Fruit fly (Drosophila melanogaster): ENCODE results near the gene msk.

The msk gene

DNA sequence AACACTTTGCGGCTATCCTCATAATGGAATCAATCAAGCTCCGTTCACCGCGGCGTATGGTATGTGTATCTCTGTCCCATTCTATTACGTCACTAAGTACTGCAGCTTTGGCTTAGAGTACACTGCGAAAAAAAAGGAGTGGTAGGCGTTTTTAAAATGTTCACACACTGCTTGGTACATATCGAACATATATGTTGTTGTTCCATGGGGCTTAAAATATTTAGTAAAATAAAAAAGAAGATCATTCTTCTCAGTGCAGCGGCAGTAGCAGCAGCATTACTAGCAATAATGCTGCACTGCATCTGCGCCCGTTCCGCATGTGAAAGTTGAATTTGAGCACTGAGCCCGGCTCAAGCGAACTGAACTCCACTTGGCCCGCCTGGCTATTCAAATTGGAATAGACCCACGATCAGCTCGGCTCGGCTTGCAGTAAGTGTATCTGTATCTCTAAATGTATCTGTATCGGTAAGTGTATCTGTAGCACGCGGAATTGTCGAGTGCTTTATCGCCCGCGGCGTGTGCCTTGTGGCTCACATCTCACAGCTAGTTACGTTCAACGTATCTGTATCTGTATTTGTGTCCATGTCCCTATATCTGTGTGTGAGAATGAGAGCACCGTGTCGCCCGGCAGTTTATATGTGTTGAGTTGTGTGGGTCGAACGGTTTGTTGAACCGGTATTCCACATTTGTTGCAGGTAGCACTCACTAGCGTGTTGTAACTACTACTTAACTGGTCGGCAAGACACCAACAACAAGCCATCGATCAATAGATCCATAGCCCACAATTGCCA is 37.4 kb downstream of the msk start:
- peak; percentile 80 for TF ChIP-seq CG10631 (GFP tag; optimal IDR thresholded peaks at IDR 0.05)
- TF ChIP-seq CG6854 (GFP tag; optimal IDR thresholded peaks at IDR 0.05) = no peak
- no peak for TF ChIP-seq CG1621 (tag; optimal IDR thresholded peaks at IDR 0.05)
- TF ChIP-seq CG31627 (GFP tag; optimal IDR thresholded peaks at IDR 0.05) = peak; percentile 46
- TF ChIP-seq Met (GFP tag; optimal IDR thresholded peaks at IDR 0.05) = peak; percentile 62
- TF ChIP-seq Smox (GFP tag; optimal IDR thresholded peaks at IDR 0.05) = peak; percentile 29
- TF ChIP-seq dsx (GFP tag; optimal IDR thresholded peaks at IDR 0.05; ENCODE audit: poor library complexity, severe bottlenecking) = peak; percentile 2
- TF ChIP-seq fd85E (GFP tag; optimal IDR thresholded peaks at IDR 0.05) = no peak
- TF ChIP-seq vri (GFP tag; optimal IDR thresholded peaks at IDR 0.05) = peak; percentile 17
- peak; percentile 88 for TF ChIP-seq pdm3 (GFP tag; optimal IDR thresholded peaks at IDR 0.05)
- peak; percentile 47 for TF ChIP-seq CG8319 (GFP tag; optimal IDR thresholded peaks at IDR 0.05)
- peak; percentile 96 for TF ChIP-seq Hr4 (GFP tag; optimal IDR thresholded peaks at IDR 0.05)
- TF ChIP-seq salr (GFP tag; optimal IDR thresholded peaks at IDR 0.05) = peak; percentile 13 to 90
- TF ChIP-seq net (GFP tag; optimal IDR thresholded peaks at IDR 0.05) = peak; percentile 90
- peak; percentile 50 for TF ChIP-seq cyc (GFP tag; optimal IDR thresholded peaks at IDR 0.05)
- TF ChIP-seq CG15336 (GFP tag; IDR thresholded peaks at IDR 0.05) = peak; percentile 97
- no peak for TF ChIP-seq Ets21C (GFP tag; optimal IDR thresholded peaks at IDR 0.05)
- TF ChIP-seq Ets96B (tag; optimal IDR thresholded peaks at IDR 0.05) = peak; percentile 52
- peak; percentile 87 for TF ChIP-seq achi (GFP tag; optimal IDR thresholded peaks at IDR 0.05)
- peak; percentile 46 for TF ChIP-seq esn (GFP tag; optimal IDR thresholded peaks at IDR 0.05)
- TF ChIP-seq CG6276 (GFP tag; optimal IDR thresholded peaks at IDR 0.05) = peak; percentile 95
- peak; percentile 91 for TF ChIP-seq Lpt (GFP tag; optimal IDR thresholded peaks at IDR 0.05)
- peak; percentile 76 for TF ChIP-seq CG11762 (GFP tag; optimal IDR thresholded peaks at IDR 0.05; ENCODE audit: insufficient read depth)
- no peak for TF ChIP-seq fkh (GFP tag; optimal IDR thresholded peaks at IDR 0.05)
- peak; percentile 95 for TF ChIP-seq CG32006 (GFP tag; optimal IDR thresholded peaks at IDR 0.05)
- no peak for TF ChIP-seq Eip93F (GFP tag; optimal IDR thresholded peaks at IDR 0.05)
- TF ChIP-seq topi (GFP tag; optimal IDR thresholded peaks at IDR 0.05) = peak; percentile 62
- TF ChIP-seq fd59A (GFP tag; optimal IDR thresholded peaks at IDR 0.05) = peak; percentile 65
- peak; percentile 53 for TF ChIP-seq CG3032 (tag; optimal IDR thresholded peaks at IDR 0.05)
- TF ChIP-seq CG11902 (GFP tag; optimal IDR thresholded peaks at IDR 0.05) = peak; percentile 52
- peak; percentile 54 for TF ChIP-seq CG16779 (tag; optimal IDR thresholded peaks at IDR 0.05)
- TF ChIP-seq Sox15 (GFP tag; optimal IDR thresholded peaks at IDR 0.05) = peak; percentile 56
- TF ChIP-seq Gug (GFP tag; IDR thresholded peaks at IDR 0.05) = peak; percentile 89
- peak; percentile 53 for TF ChIP-seq spab (GFP tag; optimal IDR thresholded peaks at IDR 0.05)
- peak; percentile 72 for TF ChIP-seq CG7368 (GFP tag; optimal IDR thresholded peaks at IDR 0.05)
- peak; percentile 81 for TF ChIP-seq acj6 (GFP tag; optimal IDR thresholded peaks at IDR 0.05)
- TF ChIP-seq dac (GFP tag; optimal IDR thresholded peaks at IDR 0.05) = peak; percentile 83
- peak; percentile 96 for TF ChIP-seq eg (GFP tag; IDR thresholded peaks at IDR 0.05)
- TF ChIP-seq svp (GFP tag) = no peak
- peak; percentile 78 for TF ChIP-seq Sox14 (GFP tag; optimal IDR thresholded peaks at IDR 0.05)
- peak; percentile 96 for TF ChIP-seq Eip78C (GFP tag)
- peak; percentile 89 for TF ChIP-seq CG3919 (GFP tag; optimal IDR thresholded peaks at IDR 0.05)
- peak; percentile 90 for TF ChIP-seq OdsH (GFP tag; optimal IDR thresholded peaks at IDR 0.05)
- peak; percentile 61 for TF ChIP-seq CG6792 (GFP tag; optimal IDR thresholded peaks at IDR 0.05)
- peak in 1 of 2 experiments; percentile 55 for TF ChIP-seq ss (GFP tag; optimal IDR thresholded peaks at IDR 0.05)
- TF ChIP-seq CG6163 (GFP tag; IDR thresholded peaks at IDR 0.05) = peak; percentile 94
- no peak for TF ChIP-seq CG9139 (GFP tag; optimal IDR thresholded peaks at IDR 0.05)
- peak; percentile 92 for TF ChIP-seq CG11294 (GFP tag; IDR thresholded peaks at IDR 0.05)
- peak; percentile 47 for TF ChIP-seq Sox102F (GFP tag; optimal IDR thresholded peaks at IDR 0.05)
- peak; percentile 68 for TF ChIP-seq CG34406 (GFP tag; optimal IDR thresholded peaks at IDR 0.05)
